Worm (Caenorhabditis elegans) whole organism, mixed stage, embryonic: Measurements from ENCODE around the gene cnk-1.

Source experiments
- M03D4.4 ChIP-seq: sonication (generic microtip); optimal IDR thresholded peaks from 2 replicates; lab custom pipeline; 2017; ENCODE audit warnings: mild to moderate bottlenecking, missing genetic modification characterization, missing compliant biosample characterization
- cnd-1 ChIP-seq: fragments of 200-800 bp; sonication (Bioruptor generic); optimal IDR thresholded peaks from 2 replicates; lab custom pipeline; 2018; ENCODE audit warnings: mild to moderate bottlenecking, missing genetic modification characterization, missing compliant biosample characterization
- elt-1 ChIP-seq: sonication (generic microtip); optimal IDR thresholded peaks from 2 replicates; lab custom pipeline; 2017; ENCODE audit warnings: missing genetic modification characterization, mild to moderate bottlenecking, missing compliant biosample characterization, antibody characterized with exemption, moderate library complexity, borderline replicate concordance; ENCODE audit not compliant: insufficient read depth
- lsy-2 ChIP-seq: fragments of 150-350 bp; optimal IDR thresholded peaks from 2 replicates; lab custom pipeline; 2014; ENCODE audit warnings: missing biosample characterization, missing genetic modification characterization
- mep-1 ChIP-seq: fragments of 150-350 bp; optimal IDR thresholded peaks from 2 replicates; lab custom pipeline; 2017; ENCODE audit warnings: missing biosample characterization, missing genetic modification reagents, missing genetic modification characterization, inconsistent platforms
- nhr-237 ChIP-seq: fragments of 150-350 bp; optimal IDR thresholded peaks from 2 replicates; lab custom pipeline; 2014; ENCODE audit warnings: missing biosample characterization, missing genetic modification characterization
- nhr-28 ChIP-seq: fragments of 150-350 bp; optimal IDR thresholded peaks from 2 replicates; lab custom pipeline; 2014; ENCODE audit warnings: missing biosample characterization, missing genetic modification characterization
- nhr-76 ChIP-seq: sonication (generic microtip); optimal IDR thresholded peaks from 2 replicates; lab custom pipeline; 2017; ENCODE audit warnings: missing biosample characterization, missing genetic modification characterization
- pha-4 ChIP-seq: fragments of 150-350 bp; optimal IDR thresholded peaks from 2 replicates; lab custom pipeline; 2018; ENCODE audit warnings: missing biosample characterization, missing genetic modification reagents, missing genetic modification characterization
- snpc-4 ChIP-seq: fragments of 150-350 bp; optimal IDR thresholded peaks from 2 replicates; lab custom pipeline; 2014; ENCODE audit warnings: missing biosample characterization, missing genetic modification characterization
- unc-39 ChIP-seq: fragments of 150-350 bp; optimal IDR thresholded peaks from 2 replicates; lab custom pipeline; 2014; ENCODE audit warnings: missing biosample characterization, missing genetic modification characterization
- zip-8 ChIP-seq: fragments of 150-350 bp; optimal IDR thresholded peaks from 2 replicates; lab custom pipeline; 2014; ENCODE audit warnings: missing biosample characterization, missing genetic modification characterization

- TF ChIP-seq nhr-76 (no peak), pha-4 (tag; lab: Kevin White, UChicago) (no peak), unc-39 (no peak), cnd-1 (tag; lab: Kevin White, UChicago) (no peak), zip-8 (tag; lab: Kevin White, UChicago) (no peak), mep-1 (tag; lab: Kevin White, UChicago) (no peak), lsy-2 (tag; lab: Kevin White, UChicago) (no peak), nhr-237 (tag; lab: Kevin White, UChicago) (no peak), elt-1 (tag; lab: Kevin White, UChicago) (no peak), snpc-4 (tag; lab: Kevin White, UChicago) (no peak), nhr-28 (tag; lab: Kevin White, UChicago) (no peak), M03D4.4 (no peak)
Observed at ce11 chrIII:10305295-10305694, 34.2 kb downstream of the cnk-1 start.
